Worm (Caenorhabditis elegans) whole organism, dauer: Measurements from ENCODE around the gene ulp-1.

Source experiments
- unc-62 ChIP-seq: sonication (generic microtip); optimal IDR thresholded peaks from 2 replicates; lab custom pipeline; 2017; ENCODE audit warnings: missing biosample characterization, missing genetic modification reagents, missing genetic modification characterization

ulp-1 gene

ce11 chrIII:5160803-5161202 lies 8.8 kb downstream of the ulp-1 start:
- TF ChIP-seq unc-62 = no peak

ce11 chrIII:5159505-5159904 lies 10.1 kb downstream of the ulp-1 start, which contains the start of gene T10F2.5:
Gene T10F2.5, minus strand, starts transcription at chrIII:5159605.
- TF ChIP-seq unc-62 = no peak

ce11 chrIII:5158674-5159073 lies 10.9 kb downstream of the ulp-1 start, which contains the start of gene oxy-4:
Gene oxy-4, minus strand, starts transcription at chrIII:5158774.
- TF ChIP-seq unc-62 = no peak

- no peak for TF ChIP-seq unc-62
These were observed 14.2 kb downstream of the ulp-1 start for ce11 chrIII:5155393-5155792.

- TF ChIP-seq unc-62 = no peak
These were observed 16.5 kb downstream of the ulp-1 start, which contains the start of the genes rbm-42 and grwd-1 for ce11 chrIII:5153137-5153536. Gene rbm-42, minus strand, starts transcription at chrIII:5153229. Gene grwd-1, plus strand, starts transcription at chrIII:5153464.

- no peak for TF ChIP-seq unc-62
These were observed 18.6 kb downstream of the ulp-1 start for ce11 chrIII:5150980-5151379.

- no peak for TF ChIP-seq unc-62
These were observed 19.6 kb downstream of the ulp-1 start for ce11 chrIII:5150012-5150411.

ce11 chrIII:5149478-5149877 lies 20.1 kb downstream of the ulp-1 start, which contains the start of gene Y54H5A.2:
Gene Y54H5A.2, minus strand, starts transcription at chrIII:5149578.
- TF ChIP-seq unc-62 = no peak

ce11 chrIII:5147445-5147844 lies 22.2 kb downstream of the ulp-1 start:
- no peak for TF ChIP-seq unc-62

ce11 chrIII:5146749-5147148 lies 22.9 kb downstream of the ulp-1 start:
- no peak for TF ChIP-seq unc-62

- TF ChIP-seq unc-62 = no peak
These were observed 23.7 kb downstream of the ulp-1 start for ce11 chrIII:5145874-5146273.

ce11 chrIII:5144169-5144568 lies 25.4 kb downstream of the ulp-1 start:
- TF ChIP-seq unc-62 = no peak

- TF ChIP-seq unc-62 = no peak
These were observed 26.1 kb downstream of the ulp-1 start for ce11 chrIII:5143520-5143919.

- no peak for TF ChIP-seq unc-62
These were observed 27.7 kb downstream of the ulp-1 start for ce11 chrIII:5141935-5142334.

- no peak for TF ChIP-seq unc-62
These were observed 29.0 kb downstream of the ulp-1 start for ce11 chrIII:5140559-5140958.

- TF ChIP-seq unc-62 = no peak
These were observed 29.8 kb downstream of the ulp-1 start for ce11 chrIII:5139768-5140167.

- TF ChIP-seq unc-62 = no peak
These were observed 30.6 kb downstream of the ulp-1 start for ce11 chrIII:5138940-5139533.

- TF ChIP-seq unc-62 = no peak
These were observed 31.9 kb downstream of the ulp-1 start for ce11 chrIII:5137685-5138084.

- TF ChIP-seq unc-62 = no peak
These were observed 32.5 kb downstream of the ulp-1 start for ce11 chrIII:5137099-5137498.
